Fruit fly (Drosophila melanogaster): Measurements from ENCODE around the gene CG13023.

The CG13023 gene

DNA sequence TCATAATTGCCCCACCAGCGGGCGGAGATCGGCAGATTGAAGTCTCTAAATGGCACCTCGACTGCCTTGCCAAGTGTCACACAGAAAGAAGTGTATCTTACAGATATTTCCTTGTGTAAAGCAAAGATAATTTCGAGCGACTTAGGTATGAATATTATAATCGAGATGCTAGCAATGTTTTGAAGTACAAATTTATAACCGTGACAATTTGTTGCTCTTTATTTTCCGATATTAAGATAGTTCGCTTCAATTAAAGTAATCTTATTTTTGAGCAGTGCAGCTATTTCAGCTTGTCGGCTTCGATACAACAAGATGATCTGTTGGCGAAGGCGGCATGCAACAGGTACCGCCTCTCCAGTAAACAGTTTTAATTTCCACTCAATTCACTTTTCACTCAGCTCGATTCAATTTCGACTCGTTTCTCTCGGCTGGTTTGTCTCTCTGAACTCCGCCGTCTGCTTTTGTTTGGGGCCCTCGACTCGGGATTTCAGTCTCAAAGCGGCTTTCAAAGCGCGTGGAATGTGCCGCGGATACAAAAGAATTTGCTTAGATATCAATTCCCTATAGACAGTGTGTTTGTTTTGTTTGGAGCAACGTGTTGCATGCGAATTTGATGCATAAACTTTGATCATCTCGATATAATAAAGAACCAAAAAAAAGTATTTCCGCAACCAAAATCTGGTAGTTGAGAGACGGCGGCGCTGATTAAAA, 11.3 kb downstream of the CG13023 start (continued):
- peak; percentile 70 for TF ChIP-seq Jarid2 (GFP tag; optimal IDR thresholded peaks at IDR 0.05)
- TF ChIP-seq lab (GFP tag; optimal IDR thresholded peaks at IDR 0.05) = peak; percentile 13
- no peak for TF ChIP-seq Camta (GFP tag; optimal IDR thresholded peaks at IDR 0.05)
- no peak for TF ChIP-seq CG13424 (tag; optimal IDR thresholded peaks at IDR 0.05)
- TF ChIP-seq CG13624 (GFP tag; optimal IDR thresholded peaks at IDR 0.05) = no peak
- no peak for TF ChIP-seq hth (optimal IDR thresholded peaks at IDR 0.05)
- 0 out of 3 replicates have a peak, but pooled peaks have one; percentile 26 for TF ChIP-seq dysf (GFP tag; IDR thresholded peaks at IDR 0.05)
- no peak for TF ChIP-seq CG9797 (GFP tag; optimal IDR thresholded peaks at IDR 0.05)
- peak; percentile 12 for TF ChIP-seq tin (GFP tag; optimal IDR thresholded peaks at IDR 0.05)
- TF ChIP-seq Asciz (GFP tag; optimal IDR thresholded peaks at IDR 0.05) = peak; percentile 64
- TF ChIP-seq nmo (GFP tag; optimal IDR thresholded peaks at IDR 0.05) = peak; percentile 10
- no peak for TF ChIP-seq schlank (tag; optimal IDR thresholded peaks at IDR 0.05)
- TF ChIP-seq HLH4C (GFP tag; IDR thresholded peaks at IDR 0.05; ENCODE audit: partially characterized antibody) = no peak
- TF ChIP-seq CG6791 (GFP tag; IDR thresholded peaks at IDR 0.05; ENCODE audit: partially characterized antibody) = no peak
- TF ChIP-seq trem (tag; optimal IDR thresholded peaks at IDR 0.05) = peak; percentile 22
- TF ChIP-seq CG12744 (GFP tag; optimal IDR thresholded peaks at IDR 0.05) = no peak
- TF ChIP-seq CG9876 (GFP tag; optimal IDR thresholded peaks at IDR 0.05) = no peak
- TF ChIP-seq YL-1 (GFP tag; optimal IDR thresholded peaks at IDR 0.05) = no peak
- no peak for TF ChIP-seq CG9215 (GFP tag; IDR thresholded peaks at IDR 0.05)
- TF ChIP-seq amos (GFP tag; IDR thresholded peaks at IDR 0.05; ENCODE audit: partially characterized antibody) = no peak; the same call in 1 of the 2 replicates
- no peak for TF ChIP-seq HLHmδ (GFP tag; optimal IDR thresholded peaks at IDR 0.05)
- TF ChIP-seq Bdp1 (GFP tag; optimal IDR thresholded peaks at IDR 0.05) = no peak
- TF ChIP-seq Med (GFP tag) = peak; percentile 65
- TF ChIP-seq CG2712 (tag; optimal IDR thresholded peaks at IDR 0.05) = peak; percentile 53
- TF ChIP-seq Lpt (GFP tag; optimal IDR thresholded peaks at IDR 0.05) = no peak
- no peak for TF ChIP-seq D (optimal IDR thresholded peaks at IDR 0.05)
- peak; percentile 5 for TF ChIP-seq D (GFP tag; optimal IDR thresholded peaks at IDR 0.05)
- TF ChIP-seq bcd (GFP tag; optimal IDR thresholded peaks at IDR 0.05) = peak; percentile 2
- no peak for TF ChIP-seq CG3407 (GFP tag; optimal IDR thresholded peaks at IDR 0.05)
- TF ChIP-seq D19A (tag; optimal IDR thresholded peaks at IDR 0.05) = peak; percentile 1
- no peak for TF ChIP-seq Tbp (GFP tag; optimal IDR thresholded peaks at IDR 0.05)
- TF ChIP-seq Bgb (GFP tag; IDR thresholded peaks at IDR 0.05; ENCODE audit: partially characterized antibody) = peak; percentile 25; the same call in 1 of the 2 replicates
- TF ChIP-seq CG3163 (GFP tag; optimal IDR thresholded peaks at IDR 0.05) = no peak
- no peak for TF ChIP-seq CG14667 (GFP tag; IDR thresholded peaks at IDR 0.05)
- TF ChIP-seq CG6689 (GFP tag; IDR thresholded peaks at IDR 0.05) = 0 out of 2 replicates have a peak, but pooled peaks have one; percentile 26
- no peak for TF ChIP-seq Mad (GFP tag; optimal IDR thresholded peaks at IDR 0.05)
- peak; percentile 10 for TF ChIP-seq kah (GFP tag; optimal IDR thresholded peaks at IDR 0.05)
- TF ChIP-seq exex (tag; optimal IDR thresholded peaks at IDR 0.05) = no peak
- TF ChIP-seq H2.0 (GFP tag; IDR thresholded peaks at IDR 0.05) = no peak
- no peak for TF ChIP-seq Antp (GFP tag; optimal IDR thresholded peaks at IDR 0.05)
- no peak for TF ChIP-seq h (optimal IDR thresholded peaks at IDR 0.05)
- TF ChIP-seq CG11247 (GFP tag; IDR thresholded peaks at IDR 0.05) = no peak
- TF ChIP-seq Ptx1 (GFP tag; IDR thresholded peaks at IDR 0.05) = peak; percentile 22; the same call in 1 of the 2 replicates
- peak; percentile 47; the same call in 1 of the 2 replicates for TF ChIP-seq vvl (GFP tag; IDR thresholded peaks at IDR 0.05)
- no peak for TF ChIP-seq Usf (GFP tag; optimal IDR thresholded peaks at IDR 0.05)
- peak; percentile 46; the same call in 1 of the 2 replicates for TF ChIP-seq CG31441 (GFP tag; IDR thresholded peaks at IDR 0.05)
- TF ChIP-seq CG32772 (GFP tag; IDR thresholded peaks at IDR 0.05) = no peak
- no peak for TF ChIP-seq ftz-f1 (GFP tag; optimal IDR thresholded peaks at IDR 0.05)
- no peak for TF ChIP-seq CG10959 (GFP tag; IDR thresholded peaks at IDR 0.05)
- no peak for TF ChIP-seq pnt (GFP tag; optimal IDR thresholded peaks at IDR 0.05)
- peak; percentile 65 for TF ChIP-seq dmrt99B (tag; optimal IDR thresholded peaks at IDR 0.05)
